Worm (Caenorhabditis elegans) whole organism, L3 larva: ENCODE results near the gene F41F3.3.

Experiments used
- R02D3.7 ChIP-seq: fragments of 150-350 bp; optimal IDR thresholded peaks from 2 replicates; lab custom pipeline; 2014; ENCODE audit warnings: missing biosample characterization, missing genetic modification characterization
- ama-1 ChIP-seq: fragments of 150-350 bp; optimal IDR thresholded peaks from 2 replicates; lab custom pipeline; 2018
- ceh-16 ChIP-seq: sonication (generic microtip); optimal IDR thresholded peaks from 2 replicates; lab custom pipeline; 2017; ENCODE audit warnings: missing biosample characterization, missing genetic modification characterization
- ceh-28 ChIP-seq: fragments of 150-350 bp; optimal IDR thresholded peaks from 2 replicates; lab custom pipeline; 2014; ENCODE audit warnings: missing biosample characterization, missing genetic modification reagents, missing genetic modification characterization
- ceh-82 ChIP-seq: fragments of 150-350 bp; optimal IDR thresholded peaks from 2 replicates; lab custom pipeline; 2014; ENCODE audit warnings: missing biosample characterization, missing genetic modification characterization
- ceh-9 ChIP-seq: sonication (generic microtip); optimal IDR thresholded peaks from 2 replicates; lab custom pipeline; 2018; ENCODE audit warnings: missing biosample characterization, missing genetic modification characterization
- egl-27 ChIP-seq: sonication (generic microtip); optimal IDR thresholded peaks from 4 replicates; lab custom pipeline; 2017; ENCODE audit warnings: missing biosample characterization, missing genetic modification reagents, missing genetic modification characterization
- egl-5 ChIP-seq: fragments of 150-350 bp; optimal IDR thresholded peaks from 2 replicates; lab custom pipeline; 2017; ENCODE audit warnings: missing biosample characterization, missing genetic modification reagents, missing genetic modification characterization, inconsistent platforms
- elt-1 ChIP-seq: fragments of 150-350 bp; optimal IDR thresholded peaks from 2 replicates; lab custom pipeline; 2014; ENCODE audit warnings: missing biosample characterization, missing genetic modification characterization
- elt-2 ChIP-seq: sonication (generic microtip); optimal IDR thresholded peaks from 2 replicates; lab custom pipeline; 2016; ENCODE audit warnings: missing genetic modification reagents, mild to moderate bottlenecking, missing genetic modification characterization, missing compliant biosample characterization
- elt-3 ChIP-seq, 3 experiments: fragments of 150-350 bp in 1 of 3; sonication (generic microtip) in 2 of 3; optimal IDR thresholded peaks; 2 replicates in 2 of 3; 4 replicates in 1 of 3; lab custom pipeline; 2014 to 2017; ENCODE audit warnings: missing biosample characterization in 3 of 3, missing genetic modification characterization in 3 of 3
- fkh-10 ChIP-seq: sonication (generic microtip); optimal IDR thresholded peaks from 2 replicates; lab custom pipeline; 2017; ENCODE audit warnings: missing biosample characterization, missing genetic modification reagents, missing genetic modification characterization
- fkh-2 ChIP-seq: fragments of 150-350 bp; optimal IDR thresholded peaks from 2 replicates; lab custom pipeline; 2014; ENCODE audit warnings: missing biosample characterization, missing genetic modification reagents, missing genetic modification characterization
- fos-1 ChIP-seq: fragments of 150-350 bp; optimal IDR thresholded peaks from 2 replicates; lab custom pipeline; 2014; ENCODE audit warnings: missing biosample characterization, missing genetic modification characterization
- hmg-11 ChIP-seq: sonication (generic microtip); optimal IDR thresholded peaks from 2 replicates; lab custom pipeline; 2016; ENCODE audit warnings: missing genetic modification characterization, missing compliant biosample characterization
- lin-15B ChIP-seq: fragments of 150-350 bp; optimal IDR thresholded peaks from 2 replicates; lab custom pipeline; 2014; ENCODE audit warnings: missing biosample characterization, missing genetic modification characterization
- lin-39 ChIP-seq: fragments of 150-350 bp; optimal IDR thresholded peaks from 2 replicates; lab custom pipeline; 2018; ENCODE audit warnings: missing biosample characterization, missing genetic modification reagents, missing genetic modification characterization
- lsy-12 ChIP-seq: sonication (generic microtip); optimal IDR thresholded peaks from 2 replicates; lab custom pipeline; 2016; ENCODE audit warnings: mild to moderate bottlenecking, missing genetic modification characterization, missing compliant biosample characterization
- mdl-1 ChIP-seq: fragments of 150-350 bp; optimal IDR thresholded peaks from 2 replicates; lab custom pipeline; 2014; ENCODE audit warnings: missing biosample characterization, missing genetic modification characterization
- mml-1 ChIP-seq: fragments of 150-350 bp; sonication (generic microtip); optimal IDR thresholded peaks from 3 replicates; lab custom pipeline; 2014; ENCODE audit warnings: missing biosample characterization, missing genetic modification characterization
- nhr-11 ChIP-seq: fragments of 150-350 bp; optimal IDR thresholded peaks from 2 replicates; lab custom pipeline; 2014; ENCODE audit warnings: missing biosample characterization, missing genetic modification characterization
- nhr-12 ChIP-seq: fragments of 150-350 bp; optimal IDR thresholded peaks from 2 replicates; lab custom pipeline; 2014; ENCODE audit warnings: missing biosample characterization, missing genetic modification characterization
- nhr-23 ChIP-seq: fragments of 150-350 bp; optimal IDR thresholded peaks from 2 replicates; lab custom pipeline; 2014; ENCODE audit warnings: missing biosample characterization, missing genetic modification reagents, missing genetic modification characterization
- nhr-237 ChIP-seq: fragments of 150-350 bp; optimal IDR thresholded peaks from 2 replicates; lab custom pipeline; 2014; ENCODE audit warnings: missing biosample characterization, missing genetic modification characterization
- nhr-25 ChIP-seq: sonication (generic microtip); optimal IDR thresholded peaks from 2 replicates; lab custom pipeline; 2017; ENCODE audit warnings: missing biosample characterization, missing genetic modification characterization
- nhr-28 ChIP-seq: fragments of 150-350 bp; optimal IDR thresholded peaks from 2 replicates; lab custom pipeline; 2014; ENCODE audit warnings: missing biosample characterization, missing genetic modification characterization
- nhr-43 ChIP-seq: sonication (generic microtip); optimal IDR thresholded peaks from 2 replicates; lab custom pipeline; 2016; ENCODE audit warnings: mild to moderate bottlenecking, missing genetic modification characterization, missing compliant biosample characterization; ENCODE audit not compliant: poor library complexity, severe bottlenecking
- nhr-67 ChIP-seq: fragments of 150-350 bp; optimal IDR thresholded peaks from 2 replicates; lab custom pipeline; 2014; ENCODE audit warnings: missing biosample characterization, missing genetic modification characterization
- nhr-76 ChIP-seq: fragments of 150-350 bp; sonication (generic microtip); optimal IDR thresholded peaks from 5 replicates; lab custom pipeline; 2014; ENCODE audit warnings: missing biosample characterization, missing genetic modification characterization
- nhr-77 ChIP-seq: fragments of 150-350 bp; optimal IDR thresholded peaks from 2 replicates; lab custom pipeline; 2014; ENCODE audit warnings: missing biosample characterization, missing genetic modification characterization
- pha-4 ChIP-seq: fragments of 150-350 bp; optimal IDR thresholded peaks from 2 replicates; lab custom pipeline; 2014; ENCODE audit warnings: missing biosample characterization, missing genetic modification reagents, missing genetic modification characterization
- pqm-1 ChIP-seq: fragments of 150-350 bp; optimal IDR thresholded peaks from 2 replicates; lab custom pipeline; 2017; ENCODE audit warnings: missing biosample characterization, missing genetic modification characterization, inconsistent platforms
- sea-2 ChIP-seq: fragments of 150-350 bp; sonication (generic microtip); optimal IDR thresholded peaks from 4 replicates; lab custom pipeline; 2014; ENCODE audit warnings: missing biosample characterization, missing genetic modification reagents, missing genetic modification characterization
- skn-1 ChIP-seq: fragments of 150-350 bp; optimal IDR thresholded peaks from 2 replicates; lab custom pipeline; 2014; ENCODE audit warnings: missing biosample characterization, missing genetic modification characterization
- snpc-4 ChIP-seq: fragments of 150-350 bp; optimal IDR thresholded peaks from 2 replicates; lab custom pipeline; 2014; ENCODE audit warnings: missing biosample characterization, missing genetic modification characterization
- tbx-2 ChIP-seq: sonication (generic microtip); optimal IDR thresholded peaks from 2 replicates; lab custom pipeline; 2016; ENCODE audit warnings: mild to moderate bottlenecking, missing genetic modification characterization, missing compliant biosample characterization
- unc-39 ChIP-seq: sonication (generic microtip); optimal IDR thresholded peaks from 4 replicates; lab custom pipeline; 2017; ENCODE audit warnings: missing biosample characterization, missing genetic modification characterization
- zag-1 ChIP-seq: fragments of 150-350 bp; optimal IDR thresholded peaks from 2 replicates; lab custom pipeline; 2014; ENCODE audit warnings: missing biosample characterization, missing genetic modification characterization
- ztf-11 ChIP-seq: fragments of 150-350 bp; optimal IDR thresholded peaks from 2 replicates; lab custom pipeline; 2014; ENCODE audit warnings: missing biosample characterization, missing genetic modification characterization
- ztf-4 ChIP-seq: fragments of 150-350 bp; optimal IDR thresholded peaks from 2 replicates; lab custom pipeline; 2014; ENCODE audit warnings: missing biosample characterization, missing genetic modification characterization

Gene F41F3.3

ce11 chrV:4648527-4648926 lies 488 bp upstream of the F41F3.3 start, which contains the start of gene F41F3.8:
F41F3.8 (plus strand) TSS chrV:4648827.
- TF ChIP-seq mml-1 (tag; lab: Kevin White, UChicago) (no peak), elt-3 (tag; optimal IDR thresholded peaks at IDR 0.05; lab: Kevin White, UChicago) (peak in 1 of 3 experiments; percentile 20), snpc-4 (tag; lab: Kevin White, UChicago) (no peak)

ce11 chrV:4647279-4647819 lies 690 bp downstream of the F41F3.3 start:
- TF ChIP-seq elt-3 (tag; optimal IDR thresholded peaks at IDR 0.05; lab: Kevin White, UChicago) (peak in 1 of 3 experiments; percentile 74), nhr-25 (tag; lab: Kevin White, UChicago) (peak; percentile 23), nhr-43 (tag; lab: Kevin White, UChicago) (peak; percentile 79), ama-1 (lab: Kevin White, UChicago) (peak; percentile 79), nhr-11 (no peak), hmg-11 (no peak)

DNA sequence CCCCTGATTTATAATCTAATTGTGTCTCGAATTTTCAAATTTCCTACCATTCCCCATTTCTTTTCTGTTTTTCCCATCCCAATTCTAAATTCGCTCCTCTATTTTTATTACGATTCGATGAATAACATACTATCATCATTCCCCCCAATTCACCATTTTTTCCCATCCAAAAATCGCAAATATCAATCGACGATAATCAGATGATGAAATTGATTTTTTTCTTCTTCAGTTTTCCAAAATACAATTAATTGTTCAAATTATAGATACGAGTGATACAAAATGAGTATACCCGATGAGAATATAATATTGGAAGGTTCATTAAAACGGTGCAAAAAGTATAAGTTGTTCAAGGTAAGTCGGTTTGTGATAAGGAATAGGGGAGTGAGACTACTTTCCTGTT lies 5.3 kb downstream of the F41F3.3 start, which contains the start of gene soc-1:
soc-1 (plus strand) TSS at position 262 of the 400 bp plus-strand sequence.
- TF ChIP-seq ztf-11 (tag; lab: Kevin White, UChicago) (no peak), R02D3.7 (tag; lab: Kevin White, UChicago) (no peak), nhr-43 (tag; lab: Kevin White, UChicago) (no peak), fkh-10 (GFP tag; lab: Kevin White, UChicago) (no peak)

DNA sequence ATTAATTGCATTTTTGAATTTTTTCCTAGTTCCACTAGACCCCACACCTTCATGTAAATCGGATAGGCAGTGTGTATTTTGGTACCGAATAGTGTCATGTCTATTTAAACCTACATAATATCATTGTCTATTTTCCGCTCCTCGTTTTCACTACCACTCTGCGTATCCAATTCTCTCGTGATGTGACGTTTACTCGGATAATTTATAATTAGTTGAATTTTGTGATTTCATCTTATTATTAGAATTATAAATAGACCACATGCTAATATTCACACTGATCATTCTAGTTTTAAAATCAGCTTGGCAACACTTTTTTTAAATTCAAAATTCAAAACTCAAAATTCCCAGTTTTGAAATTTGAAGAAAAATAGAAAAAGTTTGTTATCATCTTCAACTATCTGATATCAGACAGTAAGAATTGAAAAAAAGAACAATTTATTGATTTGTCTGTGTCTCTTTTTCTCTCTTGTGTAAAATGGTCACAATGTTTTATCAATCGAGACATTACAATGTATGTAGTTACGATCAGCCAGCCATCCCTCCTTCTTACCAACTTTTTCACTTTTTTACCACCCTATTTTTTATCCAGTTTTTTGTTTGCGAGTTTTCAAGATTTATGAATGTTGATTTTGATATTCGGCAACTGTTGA lies 7.4 kb downstream of the F41F3.3 start:
- TF ChIP-seq ceh-9, result no peak
- TF ChIP-seq R02D3.7 (tag; lab: Kevin White, UChicago), result no peak
- TF ChIP-seq unc-39, result no peak
- no peak for TF ChIP-seq lin-15B
- TF ChIP-seq sea-2 (GFP tag; lab: Kevin White, UChicago), result no peak
- no peak for TF ChIP-seq ztf-4 (tag; lab: Kevin White, UChicago)
- TF ChIP-seq ceh-28, result peak; percentile 45
- no peak for TF ChIP-seq fos-1 (tag; lab: Kevin White, UChicago)
- TF ChIP-seq ama-1 (lab: Kevin White, UChicago), result no peak
- no peak for TF ChIP-seq elt-1 (tag; lab: Kevin White, UChicago)
- no peak for TF ChIP-seq nhr-77 (tag; lab: Kevin White, UChicago)
- TF ChIP-seq mdl-1 (tag; lab: Kevin White, UChicago), result no peak
- peak; percentile 60 for TF ChIP-seq elt-2 (tag; lab: Kevin White, UChicago)
- TF ChIP-seq nhr-237 (tag; lab: Kevin White, UChicago), result no peak
- TF ChIP-seq nhr-25 (tag; lab: Kevin White, UChicago), result no peak
- TF ChIP-seq pha-4 (tag; lab: Kevin White, UChicago), result peak; percentile 14
- TF ChIP-seq ceh-16 (tag; lab: Kevin White, UChicago), result no peak
- no peak for TF ChIP-seq nhr-11
- TF ChIP-seq fkh-10 (GFP tag; lab: Kevin White, UChicago), result no peak
- TF ChIP-seq nhr-76 (tag; lab: Kevin White, UChicago), result no peak
- TF ChIP-seq hmg-11, result no peak
- no peak for TF ChIP-seq pqm-1
- TF ChIP-seq nhr-23 (tag; lab: Kevin White, UChicago), result no peak
- no peak for TF ChIP-seq nhr-28 (tag; lab: Kevin White, UChicago)

DNA sequence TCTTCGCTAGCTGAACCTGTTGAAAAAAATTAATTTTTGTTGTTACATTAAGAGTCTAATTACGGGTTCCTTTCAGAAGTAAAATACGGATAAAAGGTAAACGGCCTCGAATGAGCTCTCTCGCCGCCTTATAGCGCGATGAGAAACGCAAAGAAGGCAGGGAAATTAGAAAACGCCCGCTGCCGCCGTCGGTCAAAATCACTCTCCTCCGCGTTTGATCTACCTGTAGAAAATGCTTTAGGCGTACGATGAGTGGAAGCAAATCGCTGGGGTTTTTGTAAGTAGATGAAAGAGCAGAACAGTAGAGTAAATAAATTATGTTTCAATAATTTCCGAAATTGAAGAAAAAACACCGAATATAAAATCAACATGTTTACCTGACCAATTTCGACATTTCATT lies 10.9 kb downstream of the F41F3.3 start:
- TF ChIP-seq fos-1 (tag; lab: Kevin White, UChicago) (no peak), zag-1 (no peak), R02D3.7 (tag; lab: Kevin White, UChicago) (no peak), elt-2 (tag; lab: Kevin White, UChicago) (no peak), fkh-10 (GFP tag; lab: Kevin White, UChicago) (no peak), skn-1 (tag; lab: Kevin White, UChicago) (no peak)

DNA sequence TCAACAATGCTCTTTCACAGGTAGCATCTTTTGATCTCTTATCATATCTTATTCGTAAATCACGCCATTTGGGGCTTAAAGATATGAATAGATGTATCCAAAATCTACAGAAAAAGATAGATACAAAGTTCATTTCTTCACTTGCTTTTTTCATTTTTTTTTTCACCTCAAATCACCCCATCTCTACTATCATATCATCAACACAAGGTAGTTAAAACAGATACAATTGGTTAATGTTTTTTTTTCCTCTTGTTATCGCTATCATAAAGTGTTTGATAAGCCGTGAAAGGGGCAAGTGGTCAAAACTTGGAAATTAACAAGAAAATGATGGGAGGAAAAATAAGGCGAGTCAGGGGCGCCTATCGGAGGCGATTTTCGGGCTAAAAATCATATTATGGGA lies 17.8 kb downstream of the F41F3.3 start:
- no peak for TF ChIP-seq egl-5 (tag; lab: Kevin White, UChicago)
- TF ChIP-seq ceh-82 (tag; lab: Kevin White, UChicago), result no peak
- TF ChIP-seq nhr-25 (tag; lab: Kevin White, UChicago), result peak; percentile 10
- TF ChIP-seq tbx-2 (tag; lab: Kevin White, UChicago), result no peak
- TF ChIP-seq fkh-2 (tag; lab: Kevin White, UChicago), result no peak
- TF ChIP-seq egl-27 (tag; lab: Kevin White, UChicago), result no peak
- peak; percentile 21 for TF ChIP-seq R02D3.7 (tag; lab: Kevin White, UChicago)
- TF ChIP-seq pqm-1, result peak; percentile 48
- TF ChIP-seq nhr-43 (tag; lab: Kevin White, UChicago), result peak; percentile 15
- TF ChIP-seq mml-1 (tag; lab: Kevin White, UChicago), result no peak
- peak; percentile 77 for TF ChIP-seq elt-2 (tag; lab: Kevin White, UChicago)
- no peak for TF ChIP-seq lin-39 (tag; lab: Kevin White, UChicago)
- no peak for TF ChIP-seq ceh-28
- no peak for TF ChIP-seq nhr-77 (tag; lab: Kevin White, UChicago)
- TF ChIP-seq nhr-11, result no peak
- TF ChIP-seq lsy-12, result no peak
- peak in 2 of 3 experiments; percentile 89 to 96 for TF ChIP-seq elt-3 (tag; optimal IDR thresholded peaks at IDR 0.05; lab: Kevin White, UChicago)
- TF ChIP-seq nhr-67 (tag; lab: Kevin White, UChicago), result no peak
- no peak for TF ChIP-seq nhr-12 (tag; lab: Kevin White, UChicago)
- no peak for TF ChIP-seq zag-1
- TF ChIP-seq, all 47 proteins: peak for 6
